Worm (Caenorhabditis elegans) whole organism, L4/young adult: ENCODE results near the gene col-167.

ENCODE experiments used
- W03F9.2 ChIP-seq: fragments of 150-350 bp; optimal IDR thresholded peaks from 2 replicates; lab custom pipeline; 2014; ENCODE audit warnings: missing biosample characterization, missing genetic modification characterization
- dao-5 ChIP-seq: sonication (generic microtip); optimal IDR thresholded peaks from 2 replicates; lab custom pipeline; 2016; ENCODE audit warnings: missing genotype, missing genetic modification characterization, moderate library complexity, missing compliant biosample characterization
- him-1 ChIP-seq: sonication (generic microtip); optimal IDR thresholded peaks from 2 replicates; lab custom pipeline; 2016; ENCODE audit warnings: missing genotype, missing genetic modification reagents, missing genetic modification characterization, missing compliant biosample characterization

ce11 chrX:6276701-6277100, 46.6 kb upstream of the col-167 start:
- TF ChIP-seq W03F9.2 (tag; lab: Kevin White, UChicago) (no peak), him-1 (tag; lab: Kevin White, UChicago) (no peak), dao-5 (tag; lab: Kevin White, UChicago) (no peak)
